Fruit fly (Drosophila melanogaster): ENCODE data around the gene Trs23.

The Trs23 gene

DNA sequence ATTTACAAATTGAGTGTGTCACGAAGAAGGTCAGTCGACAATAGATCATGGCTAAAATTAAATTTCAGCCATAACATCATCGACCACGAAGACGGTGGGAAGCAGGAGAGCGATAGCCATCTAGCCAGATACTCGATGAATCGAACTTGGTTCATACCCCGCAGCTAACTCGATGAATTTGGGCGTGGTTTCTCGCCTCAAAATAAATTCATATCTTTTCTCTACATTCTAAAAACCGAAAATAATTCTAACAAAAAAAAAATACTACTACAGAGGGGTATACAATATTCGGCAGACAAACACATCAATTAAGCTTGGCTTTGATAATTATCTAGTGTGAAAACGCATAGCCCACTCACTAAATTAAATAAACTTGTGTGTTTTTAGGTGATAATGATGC lies 46.7 kb downstream of the Trs23 start:
- no peak for TF ChIP-seq CG17801 (GFP tag; optimal IDR thresholded peaks at IDR 0.05; ENCODE audit: partially characterized antibody)

DNA sequence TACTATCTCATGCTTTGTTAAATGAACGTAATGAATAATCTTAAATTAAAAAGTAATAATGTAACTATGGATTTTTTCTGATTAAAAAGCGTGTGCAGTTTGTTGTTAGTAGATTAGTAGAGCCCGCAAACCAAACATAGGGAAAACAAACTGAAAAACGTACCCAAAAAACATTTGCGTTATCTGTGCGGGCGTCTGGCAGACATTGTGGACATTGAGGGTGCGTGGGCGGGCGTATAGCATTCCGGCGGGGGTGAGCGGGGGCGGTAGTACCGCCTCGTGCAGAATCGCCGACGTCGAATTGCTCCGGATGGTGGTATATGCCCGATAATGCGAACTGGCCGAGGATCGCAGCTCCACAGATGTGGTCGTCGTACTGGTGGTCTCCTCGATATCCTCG lies 48.3 kb downstream of the Trs23 start:
- no peak for TF ChIP-seq CG17801 (GFP tag; optimal IDR thresholded peaks at IDR 0.05; ENCODE audit: partially characterized antibody)

DNA sequence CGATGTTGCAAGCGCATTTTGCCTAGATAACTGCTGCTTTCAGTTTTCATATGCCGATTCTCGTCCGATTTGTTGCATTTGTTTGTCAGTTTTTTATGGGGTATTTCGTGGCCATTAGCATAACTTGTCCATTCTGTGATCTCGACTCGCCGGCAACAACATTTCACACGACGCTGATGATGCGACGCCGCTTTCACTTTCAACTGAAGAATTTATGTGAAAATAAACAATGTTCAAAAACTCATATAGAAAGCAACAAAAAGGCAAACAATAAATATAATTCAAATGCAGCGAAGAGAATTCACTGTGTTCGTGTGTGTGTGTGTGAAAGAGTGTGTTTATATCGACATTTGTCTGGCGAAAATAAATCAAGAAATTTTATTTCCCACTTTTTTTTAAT lies 49.0 kb downstream of the Trs23 start:
- no peak for TF ChIP-seq CG17801 (GFP tag; optimal IDR thresholded peaks at IDR 0.05; ENCODE audit: partially characterized antibody)

dm6 chr2L:8735572-8735996 lies 49.6 kb downstream of the Trs23 start:
- peak; percentile 51 for TF ChIP-seq CG17801 (GFP tag; optimal IDR thresholded peaks at IDR 0.05; ENCODE audit: partially characterized antibody)

DNA sequence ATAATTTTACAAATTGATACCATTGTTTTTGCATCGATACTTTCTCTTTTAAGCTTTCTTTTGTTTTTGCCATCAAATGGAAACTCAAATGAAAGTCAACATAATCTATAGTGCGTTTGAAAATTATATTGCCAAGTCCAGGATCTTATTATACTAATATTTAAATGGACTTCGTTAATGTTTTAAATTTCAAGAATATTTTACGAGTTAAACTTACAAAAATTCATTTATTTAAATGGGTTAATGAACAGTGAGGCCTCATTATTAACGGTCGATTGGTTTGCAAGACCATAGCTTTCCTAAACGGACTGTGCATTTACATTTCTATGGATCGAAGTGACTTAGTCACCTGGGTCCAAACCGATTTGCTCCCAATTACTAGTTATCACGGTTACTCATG lies 50.4 kb downstream of the Trs23 start:
- TF ChIP-seq CG17801 (GFP tag; optimal IDR thresholded peaks at IDR 0.05; ENCODE audit: partially characterized antibody), result no peak
